Worm (Caenorhabditis elegans) whole organism, L1 larva: ENCODE data around the gene Y39C12A.9.

Experiments used
- fkh-10 ChIP-seq: sonication (generic microtip); optimal IDR thresholded peaks from 2 replicates; lab custom pipeline; 2017; ENCODE audit warnings: missing biosample characterization, missing genetic modification reagents, missing genetic modification characterization
- fos-1 ChIP-seq: fragments of 150-350 bp; optimal IDR thresholded peaks from 2 replicates; lab custom pipeline; 2014; ENCODE audit warnings: missing biosample characterization, missing genetic modification characterization
- hlh-4 ChIP-seq: sonication (generic microtip); optimal IDR thresholded peaks from 2 replicates; lab custom pipeline; 2016; ENCODE audit warnings: mild to moderate bottlenecking, missing genetic modification characterization, missing compliant biosample characterization
- jun-1 ChIP-seq: fragments of 150-350 bp; optimal IDR thresholded peaks from 2 replicates; lab custom pipeline; 2014; ENCODE audit warnings: missing biosample characterization, missing genetic modification reagents, missing genetic modification characterization
- lir-3 ChIP-seq: sonication (generic microtip); optimal IDR thresholded peaks from 2 replicates; lab custom pipeline; 2016; ENCODE audit warnings: mild to moderate bottlenecking, missing genetic modification characterization, moderate library complexity, missing compliant biosample characterization; ENCODE audit not compliant: poor library complexity
- mef-2 ChIP-seq: fragments of 150-350 bp; optimal IDR thresholded peaks from 2 replicates; lab custom pipeline; 2014; ENCODE audit warnings: missing biosample characterization, missing genetic modification characterization
- nhr-11 ChIP-seq: fragments of 150-350 bp; optimal IDR thresholded peaks from 2 replicates; lab custom pipeline; 2014; ENCODE audit warnings: missing biosample characterization, missing genetic modification characterization
- nhr-76 ChIP-seq: sonication (generic microtip); optimal IDR thresholded peaks from 2 replicates; lab custom pipeline; 2017; ENCODE audit warnings: missing biosample characterization, missing genetic modification characterization
- nhr-77 ChIP-seq: fragments of 150-350 bp; optimal IDR thresholded peaks from 2 replicates; lab custom pipeline; 2014; ENCODE audit warnings: missing biosample characterization, missing genetic modification characterization
- pqm-1 ChIP-seq: sonication (generic microtip); optimal IDR thresholded peaks from 3 replicates; lab custom pipeline; 2017; ENCODE audit warnings: missing biosample characterization, missing genetic modification characterization
- skn-1 ChIP-seq: fragments of 150-350 bp; optimal IDR thresholded peaks from 2 replicates; lab custom pipeline; 2014; ENCODE audit warnings: missing biosample characterization, missing genetic modification characterization
- unc-62 ChIP-seq: fragments of 150-350 bp; optimal IDR thresholded peaks from 2 replicates; lab custom pipeline; 2014; ENCODE audit warnings: missing biosample characterization, missing genetic modification reagents, missing genetic modification characterization
- vab-15 ChIP-seq: sonication (generic microtip); optimal IDR thresholded peaks from 2 replicates; lab custom pipeline; 2017; ENCODE audit warnings: missing genotype, mild to moderate bottlenecking, missing genetic modification characterization, missing compliant biosample characterization
- zag-1 ChIP-seq: fragments of 150-350 bp; optimal IDR thresholded peaks from 2 replicates; lab custom pipeline; 2014; ENCODE audit warnings: missing biosample characterization, missing genetic modification characterization

- TF ChIP-seq jun-1 (tag; lab: Kevin White, UChicago) (no peak), fos-1 (tag; lab: Kevin White, UChicago) (no peak), zag-1 (tag; lab: Kevin White, UChicago) (no peak), pqm-1 (no peak), lir-3 (tag; lab: Kevin White, UChicago) (no peak), hlh-4 (no peak), nhr-11 (tag; lab: Kevin White, UChicago) (no peak), nhr-77 (tag; lab: Kevin White, UChicago) (no peak), fkh-10 (GFP tag; lab: Kevin White, UChicago) (no peak), nhr-76 (tag; lab: Kevin White, UChicago) (no peak), unc-62 (GFP tag; lab: Kevin White, UChicago) (no peak), vab-15 (tag; lab: Kevin White, UChicago) (no peak), skn-1 (tag; lab: Kevin White, UChicago) (no peak), mef-2 (no peak)
Observed at ce11 chrIV:12265877-12266276, 6.9 kb upstream of the Y39C12A.9 start.
